Fruit fly (Drosophila melanogaster) whole organism, wandering third instar larva: ENCODE data around the gene Idh3a.

Experiments used
- Rel ChIP-seq, 2 experiments: fragments of 200-800 bp; sonication (Bioruptor generic) in 1 of 2; optimal IDR thresholded peaks; 2 replicates in 1 of 2; 3 replicates in 1 of 2; lab custom pipeline; 2016 to 2019; ENCODE audit warnings: mild to moderate bottlenecking in 2 of 2, missing biosample characterization in 2 of 2, missing genetic modification characterization in 2 of 2, moderate library complexity in 1 of 2
- usp ChIP-seq: fragments of >200 bp; optimal IDR thresholded peaks from 2 replicates; lab custom pipeline; 2017; ENCODE audit warnings: missing biosample characterization, missing genetic modification characterization

DNA sequence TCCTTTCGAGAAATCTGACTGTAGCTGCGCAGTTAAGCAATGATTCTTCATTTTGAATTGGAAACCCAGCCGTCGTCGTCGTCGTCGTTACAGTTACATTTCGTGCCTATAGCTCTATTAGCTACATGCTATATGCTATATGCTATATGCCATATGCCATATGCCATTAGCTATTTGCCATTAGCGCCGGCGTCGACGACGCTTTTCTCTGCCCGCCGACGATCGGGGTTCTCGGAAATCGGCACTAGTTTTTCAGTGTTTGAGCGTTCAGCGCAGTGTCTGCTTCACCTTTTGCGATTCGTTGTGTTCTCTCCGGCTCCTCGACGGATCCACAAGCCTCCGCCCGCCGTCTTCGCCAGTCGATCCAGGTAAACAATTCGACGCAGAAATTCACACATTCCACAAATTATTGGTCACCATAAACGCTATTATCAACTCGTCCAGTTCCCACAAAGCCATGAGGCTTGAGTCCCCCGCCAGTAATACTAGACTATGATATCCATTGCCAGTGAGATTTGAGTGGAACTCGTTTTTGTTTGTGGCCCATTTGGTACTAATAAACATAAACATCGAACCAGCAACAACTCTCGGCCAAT, 17.3 kb downstream of the Idh3a start:
- no peak for TF ChIP-seq Rel (GFP tag; optimal IDR thresholded peaks at IDR 0.05; lab: Kevin White, UChicago)
- no peak for TF ChIP-seq Rel (tag; optimal IDR thresholded peaks at IDR 0.05; lab: Kevin White, UChicago)
- no peak for TF ChIP-seq usp (GFP tag; lab: Kevin White, UChicago)
